Worm (Caenorhabditis elegans): Measurements from ENCODE around the gene clec-246.
"Not testable (repeated sequence)": the region's sequence is repeated elsewhere in the genome, so short reads cannot be mapped to it uniquely, and the experiment has no call there.

Gene clec-246

ce11 chrV:18184910-18185309, 4.4 kb upstream of the clec-246 start, which contains the start of gene C31G12.3:
Gene C31G12.3 (plus strand): TSS chrV:18185210.
- no peak for TF ChIP-seq unc-62 (GFP tag; optimal IDR thresholded peaks at IDR 0.05)

ce11 chrV:18188328-18188727, 953 bp upstream of the clec-246 start, which contains the start of gene clec-245:
Gene clec-245 (minus strand): TSS chrV:18188428.
- TF ChIP-seq unc-62 (GFP tag; optimal IDR thresholded peaks at IDR 0.05), result no peak

ce11 chrV:18191128-18191527, 1.8 kb downstream of the clec-246 start, which contains the start of gene clec-42:
Gene clec-42 (plus strand): TSS chrV:18191412.
- TF ChIP-seq unc-62 (GFP tag; optimal IDR thresholded peaks at IDR 0.05), result no peak

- TF ChIP-seq unc-62 (GFP tag; optimal IDR thresholded peaks at IDR 0.05), result no peak
Observed at ce11 chrV:18195006-18195405, 5.7 kb downstream of the clec-246 start, which contains the start of gene F16H6.3. Gene F16H6.3 (plus strand): TSS chrV:18195306.

ce11 chrV:18198421-18198820, 9.1 kb downstream of the clec-246 start, which contains the start of gene F16H6.4:
Gene F16H6.4 (plus strand): TSS chrV:18198721.
- TF ChIP-seq unc-62 (GFP tag; optimal IDR thresholded peaks at IDR 0.05), result no peak

ce11 chrV:18209071-18209470, 19.8 kb downstream of the clec-246 start, which contains the start of gene F16H6.7:
Gene F16H6.7 (minus strand): TSS chrV:18209171.
- TF ChIP-seq unc-62 (GFP tag; optimal IDR thresholded peaks at IDR 0.05), result no peak

ce11 chrV:18212848-18213247, 23.6 kb downstream of the clec-246 start:
- no peak for TF ChIP-seq unc-62 (GFP tag; optimal IDR thresholded peaks at IDR 0.05)

ce11 chrV:18216175-18216574, 26.9 kb downstream of the clec-246 start, which contains the start of gene F16H6.8:
Gene F16H6.8 (minus strand): TSS chrV:18216275.
- TF ChIP-seq unc-62 (GFP tag; optimal IDR thresholded peaks at IDR 0.05), result not testable (repeated sequence)

- not testable (repeated sequence) for TF ChIP-seq unc-62 (GFP tag; optimal IDR thresholded peaks at IDR 0.05)
Observed at ce11 chrV:18216784-18217183, 27.5 kb downstream of the clec-246 start, which contains the start of gene F16H6.9. Gene F16H6.9 (plus strand): TSS chrV:18217084.

ce11 chrV:18224353-18224752, 35.1 kb downstream of the clec-246 start, which contains the start of gene F16H6.10:
Gene F16H6.10 (minus strand): TSS chrV:18224453.
- TF ChIP-seq unc-62 (GFP tag; optimal IDR thresholded peaks at IDR 0.05), result no peak

- no peak for TF ChIP-seq unc-62 (GFP tag; optimal IDR thresholded peaks at IDR 0.05)
Observed at ce11 chrV:18235808-18236207, 46.5 kb downstream of the clec-246 start.

- no peak for TF ChIP-seq unc-62 (GFP tag; optimal IDR thresholded peaks at IDR 0.05)
Observed at ce11 chrV:18236714-18237288, 47.5 kb downstream of the clec-246 start, which contains the start of gene R10E8.3. Gene R10E8.3 (minus strand): TSS chrV:18236764.
